Fruit fly (Drosophila melanogaster): ENCODE measurements around the gene CG13042.

DNA sequence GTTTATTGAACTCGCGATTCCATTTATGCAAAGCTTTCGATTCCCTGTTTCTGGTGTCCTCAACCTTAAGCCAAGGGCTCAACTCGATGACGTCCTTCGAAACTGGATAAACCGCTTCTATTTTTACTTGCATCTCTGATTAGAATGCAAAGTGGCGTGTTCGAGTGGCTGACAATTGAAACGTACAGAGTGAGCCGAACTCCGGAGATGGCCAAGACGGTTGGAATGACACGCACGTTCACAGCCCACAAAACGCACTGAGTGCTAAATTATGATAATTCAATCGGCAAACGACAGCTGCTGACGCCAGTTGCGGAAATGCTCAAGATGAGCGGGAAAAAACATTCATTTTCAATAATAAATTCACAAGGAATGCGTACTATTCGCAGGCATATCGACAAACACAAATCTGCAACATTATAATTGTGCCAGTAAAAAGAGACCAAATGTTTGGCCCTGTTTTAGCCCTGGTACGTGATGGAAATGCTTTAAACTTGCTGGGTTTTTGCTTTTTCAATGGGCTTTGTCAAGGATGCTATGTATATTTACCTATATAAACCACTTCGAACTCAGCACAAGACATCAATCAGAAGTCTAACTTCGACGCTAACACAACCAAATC is 35.8 kb downstream of the CG13042 start, which contains the start of gene CG13066:
- TF ChIP-seq CG17186 (GFP tag; optimal IDR thresholded peaks at IDR 0.05) (no peak), psq (GFP tag; optimal IDR thresholded peaks at IDR 0.05) (no peak), bowl (GFP tag; IDR thresholded peaks at IDR 0.05) (no peak), CG6854 (GFP tag; optimal IDR thresholded peaks at IDR 0.05) (no peak), gfzf (GFP tag; optimal IDR thresholded peaks at IDR 0.05) (no peak)
